Fruit fly (Drosophila melanogaster): ENCODE data around the gene Septin4.
A peak's percentile ranks its signal among the peaks of the same experiment; 100 is the strongest.

Gene Septin4

dm6 chrX:16691440-16691839 is 3.5 kb downstream of the Septin4 start (continued):
- TF ChIP-seq chn (GFP tag; optimal IDR thresholded peaks at IDR 0.05), result peak; percentile 86
- no peak for TF ChIP-seq fru (optimal IDR thresholded peaks at IDR 0.05)
- peak; percentile 63 for TF ChIP-seq Nf-YB (GFP tag; optimal IDR thresholded peaks at IDR 0.05)
- peak; percentile 77 for TF ChIP-seq CG1233 (GFP tag; optimal IDR thresholded peaks at IDR 0.05)
- peak; percentile 86 for TF ChIP-seq pb (GFP tag; optimal IDR thresholded peaks at IDR 0.05)
- peak; percentile 84 for TF ChIP-seq CG11398 (GFP tag; optimal IDR thresholded peaks at IDR 0.05)
- peak; percentile 35 for TF ChIP-seq CG17186 (GFP tag; optimal IDR thresholded peaks at IDR 0.05)
- TF ChIP-seq Blimp-1 (GFP tag; optimal IDR thresholded peaks at IDR 0.05), result peak; percentile 82
- TF ChIP-seq CG7987 (GFP tag; optimal IDR thresholded peaks at IDR 0.05), result peak; percentile 64
- TF ChIP-seq CG7372 (GFP tag; IDR thresholded peaks at IDR 0.05), result peak; percentile 74; the same call in 1 of the 2 replicates
- TF ChIP-seq H15 (GFP tag; IDR thresholded peaks at IDR 0.05), result peak; percentile 83
- peak; percentile 88 for TF ChIP-seq CG11504 (tag; optimal IDR thresholded peaks at IDR 0.05)
- peak; percentile 88 for TF ChIP-seq CG16863 (GFP tag; optimal IDR thresholded peaks at IDR 0.05)
- TF ChIP-seq Bgb (GFP tag; IDR thresholded peaks at IDR 0.05; ENCODE audit: partially characterized antibody), result no peak
- peak; percentile 84 for TF ChIP-seq CG8944 (GFP tag; optimal IDR thresholded peaks at IDR 0.05)
- TF ChIP-seq CHES-1-like (GFP tag; optimal IDR thresholded peaks at IDR 0.05), result peak; percentile 69
- peak; percentile 71 for TF ChIP-seq CG33557 (GFP tag; optimal IDR thresholded peaks at IDR 0.05)
- TF ChIP-seq Hmx (GFP tag; optimal IDR thresholded peaks at IDR 0.05), result no peak
- TF ChIP-seq CG10209 (GFP tag; optimal IDR thresholded peaks at IDR 0.05), result peak; percentile 80
- TF ChIP-seq bcd (GFP tag; optimal IDR thresholded peaks at IDR 0.05), result peak; percentile 78
- TF ChIP-seq nerfin-1 (tag; optimal IDR thresholded peaks at IDR 0.05), result peak; percentile 76
- peak; percentile 72; the same call in 1 of the 2 replicates for TF ChIP-seq klu (GFP tag; IDR thresholded peaks at IDR 0.05)
- TF ChIP-seq CG42726 (GFP tag; IDR thresholded peaks at IDR 0.05; ENCODE audit: partially characterized antibody), result no peak
- TF ChIP-seq wek (GFP tag; optimal IDR thresholded peaks at IDR 0.05), result peak; percentile 74
- peak; percentile 1 for TF ChIP-seq YL-1 (GFP tag; optimal IDR thresholded peaks at IDR 0.05)
- no peak for TF ChIP-seq hbn (GFP tag; IDR thresholded peaks at IDR 0.05; ENCODE audit: partially characterized antibody)
- peak; percentile 64; the same call in 1 of the 2 replicates for TF ChIP-seq CG6272 (GFP tag; IDR thresholded peaks at IDR 0.05)
- TF ChIP-seq pho (GFP tag; optimal IDR thresholded peaks at IDR 0.05), result peak; percentile 57
- 0 out of 2 replicates have a peak, but pooled peaks have one; percentile 33 for TF ChIP-seq Taf1 (GFP tag; IDR thresholded peaks at IDR 0.05)
- peak; percentile 67 for TF ChIP-seq CG4404 (GFP tag; IDR thresholded peaks at IDR 0.05)
- TF ChIP-seq Adf1 (GFP tag; IDR thresholded peaks at IDR 0.05), result no peak; the same call in 1 of the 2 replicates
- no peak for TF ChIP-seq CG1832 (GFP tag; optimal IDR thresholded peaks at IDR 0.05)
- peak; percentile 61 for TF ChIP-seq psq (GFP tag; optimal IDR thresholded peaks at IDR 0.05)
- peak; percentile 97 for TF ChIP-seq CG11696 (GFP tag; IDR thresholded peaks at IDR 0.05)
- TF ChIP-seq CG17612 (GFP tag; IDR thresholded peaks at IDR 0.05), result peak; percentile 49; the same call in 1 of the 2 replicates
- TF ChIP-seq Ravus (GFP tag; IDR thresholded peaks at IDR 0.05), result peak; percentile 37; the same call in 1 of the 2 replicates
- TF ChIP-seq gsb (GFP tag; IDR thresholded peaks at IDR 0.05), result peak; percentile 61; the same call in 1 of the 2 replicates
- TF ChIP-seq CG17568 (GFP tag; optimal IDR thresholded peaks at IDR 0.05), result peak; percentile 79
- TF ChIP-seq fd3F (GFP tag; optimal IDR thresholded peaks at IDR 0.05), result peak; percentile 37
- no peak for TF ChIP-seq br (optimal IDR thresholded peaks at IDR 0.05)
- TF ChIP-seq ftz-f1 (GFP tag; optimal IDR thresholded peaks at IDR 0.05), result no peak
- TF ChIP-seq dmrt99B (tag; optimal IDR thresholded peaks at IDR 0.05), result peak; percentile 89
- peak; percentile 56 for TF ChIP-seq CG15514 (GFP tag; optimal IDR thresholded peaks at IDR 0.05)
- TF ChIP-seq CG18476 (GFP tag; optimal IDR thresholded peaks at IDR 0.05), result peak; percentile 69
- no peak for TF ChIP-seq Hr39 (optimal IDR thresholded peaks at IDR 0.05)
- peak; percentile 33 for TF ChIP-seq CG7271 (tag; optimal IDR thresholded peaks at IDR 0.05)
- TF ChIP-seq Lpt (GFP tag; optimal IDR thresholded peaks at IDR 0.05), result no peak
- peak; percentile 79; the same call in 2 of the 3 replicates for TF ChIP-seq ase (GFP tag; IDR thresholded peaks at IDR 0.05)
- TF ChIP-seq CG11695 (GFP tag; IDR thresholded peaks at IDR 0.05), result peak; percentile 83
- TF ChIP-seq Aef1 (GFP tag; IDR thresholded peaks at IDR 0.05), result peak; percentile 80
- TF ChIP-seq ERR (GFP tag; optimal IDR thresholded peaks at IDR 0.05), result peak; percentile 61

Measured in whole organism, embryonic.